Fruit fly (Drosophila melanogaster) whole organism, embryonic: ENCODE data around the gene wg.
A peak's percentile ranks its signal among the peaks of the same experiment; 100 is the strongest.

Experiments used
- Adf1 ChIP-seq: fragments of 200-800 bp; sonication (Bioruptor generic); IDR thresholded peaks from 2 replicates; pipeline ENCODE4 v1.3.6; 2022; ENCODE audit warnings: missing biosample characterization, missing genetic modification characterization
- Atf-2 ChIP-seq: fragments of 200-800 bp; sonication (Bioruptor generic); optimal IDR thresholded peaks from 2 replicates; lab custom pipeline; 2016; ENCODE audit warnings: missing biosample characterization, missing genetic modification characterization
- CG10209 ChIP-seq: fragments of 200-800 bp; sonication (Bioruptor generic); optimal IDR thresholded peaks from 3 replicates; lab custom pipeline; 2017; ENCODE audit warnings: missing biosample characterization, mild to moderate bottlenecking, missing genetic modification characterization, missing genetic modification reagents
- CG1024 ChIP-seq: fragments of 200-800 bp; sonication (Bioruptor generic); IDR thresholded peaks from 2 replicates; pipeline ENCODE4 v1.3.6; 2022; ENCODE audit warnings: missing biosample characterization, missing genetic modification characterization
- CG10366 ChIP-seq: fragments of 200-800 bp; sonication (Bioruptor generic); IDR thresholded peaks from 2 replicates; pipeline ENCODE4 v1.3.6; 2022; ENCODE audit warnings: missing biosample characterization, missing genetic modification characterization
- CG10565 ChIP-seq: fragments of 200-800 bp; sonication (Bioruptor generic); optimal IDR thresholded peaks from 3 replicates; lab custom pipeline; 2016; ENCODE audit warnings: missing biosample characterization, mild to moderate bottlenecking, missing genetic modification characterization
- CG11093 ChIP-seq: fragments of 200-800 bp; sonication (Bioruptor generic); IDR thresholded peaks from 3 replicates; pipeline ENCODE4 v1.3.6; 2022; ENCODE audit warnings: missing biosample characterization, missing genetic modification characterization
- CG11504 ChIP-seq: fragments of 200-800 bp; sonication (Bioruptor generic); optimal IDR thresholded peaks from 3 replicates; lab custom pipeline; 2019; ENCODE audit warnings: missing biosample characterization, mild to moderate bottlenecking, missing genetic modification characterization, moderate library complexity
- CG11560 ChIP-seq: fragments of 200-800 bp; sonication (Bioruptor generic); IDR thresholded peaks from 3 replicates; pipeline ENCODE4 v1.3.6; 2022; ENCODE audit warnings: missing biosample characterization, missing genetic modification characterization
- CG12071 ChIP-seq: fragments of 200-800 bp; sonication (Bioruptor generic); optimal IDR thresholded peaks from 3 replicates; lab custom pipeline; 2018; ENCODE audit warnings: missing biosample characterization, mild to moderate bottlenecking, missing genetic modification characterization
- CG12155 ChIP-seq: fragments of 200-800 bp; sonication (Bioruptor generic); optimal IDR thresholded peaks from 3 replicates; lab custom pipeline; 2016; ENCODE audit warnings: missing biosample characterization, missing genetic modification characterization
- CG12219 ChIP-seq: fragments of 200-800 bp; sonication (Bioruptor generic); optimal IDR thresholded peaks from 3 replicates; lab custom pipeline; 2018; ENCODE audit warnings: missing biosample characterization, mild to moderate bottlenecking, missing genetic modification characterization
- CG14965 ChIP-seq: fragments of 200-800 bp; sonication (Bioruptor generic); optimal IDR thresholded peaks from 2 replicates; lab custom pipeline; 2016; ENCODE audit warnings: missing biosample characterization, missing genetic modification characterization, borderline replicate concordance
- CG16779 ChIP-seq: fragments of 200-800 bp; sonication (Bioruptor generic); IDR thresholded peaks from 2 replicates; pipeline ENCODE4 v1.3.6; 2022; ENCODE audit warnings: missing biosample characterization, missing genetic modification characterization
- CG3163 ChIP-seq: fragments of 200-800 bp; sonication (Bioruptor generic); optimal IDR thresholded peaks from 3 replicates; lab custom pipeline; 2016; ENCODE audit warnings: missing biosample characterization, missing genetic modification characterization
- CG32772 ChIP-seq: fragments of 200-800 bp; sonication (Bioruptor generic); IDR thresholded peaks from 2 replicates; pipeline ENCODE4 v1.3.6; 2022; ENCODE audit warnings: missing biosample characterization, missing genetic modification characterization
- CG4328 ChIP-seq: fragments of 200-800 bp; sonication (Bioruptor generic); optimal IDR thresholded peaks from 3 replicates; lab custom pipeline; 2017; ENCODE audit warnings: missing biosample characterization, missing genetic modification reagents, missing genetic modification characterization
- CG5953 ChIP-seq: fragments of 200-800 bp; sonication (Bioruptor generic); IDR thresholded peaks from 2 replicates; pipeline ENCODE4 v1.3.6; 2022; ENCODE audit warnings: missing biosample characterization, missing genetic modification characterization
- CG7357 ChIP-seq: fragments of 200-800 bp; sonication (Bioruptor generic); IDR thresholded peaks from 3 replicates; pipeline ENCODE4 v1.3.6; 2022; ENCODE audit warnings: missing biosample characterization, missing genetic modification characterization
- CG8765 ChIP-seq: fragments of 200-800 bp; sonication (Bioruptor generic); IDR thresholded peaks from 2 replicates; pipeline ENCODE4 v1.3.6; 2022; ENCODE audit warnings: missing biosample characterization, missing genetic modification characterization
- Dbx ChIP-seq: fragments of 200-800 bp; sonication (Bioruptor generic); IDR thresholded peaks from 3 replicates; pipeline ENCODE4 v1.3.6; 2022; ENCODE audit warnings: missing biosample characterization, missing genetic modification characterization
- Doc3 ChIP-seq: fragments of 200-800 bp; sonication (Bioruptor generic); IDR thresholded peaks from 3 replicates; pipeline ENCODE4 v1.3.6; 2022; ENCODE audit warnings: missing biosample characterization, missing genetic modification characterization; ENCODE audit not compliant: partially characterized antibody
- Dref ChIP-seq: fragments of 200-800 bp; sonication (Bioruptor generic); IDR thresholded peaks from 2 replicates; pipeline ENCODE4 v1.3.6; 2022; ENCODE audit warnings: missing biosample characterization, missing genetic modification characterization
- Gug ChIP-seq: fragments of 200-800 bp; sonication (Bioruptor generic); IDR thresholded peaks from 4 replicates; pipeline ENCODE4 v1.3.6; 2022; ENCODE audit warnings: missing biosample characterization, missing genetic modification characterization
- HLH54F ChIP-seq: fragments of 200-800 bp; sonication (Bioruptor generic); optimal IDR thresholded peaks from 3 replicates; lab custom pipeline; 2016; ENCODE audit warnings: missing biosample characterization, missing genetic modification characterization
- Hmx ChIP-seq: fragments of 200-800 bp; sonication (Bioruptor generic); optimal IDR thresholded peaks from 2 replicates; lab custom pipeline; 2016; ENCODE audit warnings: missing biosample characterization, missing genetic modification characterization
- MBD-R2 ChIP-seq: fragments of 200-800 bp; sonication (Bioruptor generic); IDR thresholded peaks from 2 replicates; pipeline ENCODE4 v1.3.6; 2022; ENCODE audit warnings: missing biosample characterization, missing genetic modification characterization
- Meics ChIP-seq: fragments of 200-800 bp; sonication (Bioruptor generic); optimal IDR thresholded peaks from 2 replicates; lab custom pipeline; 2017; ENCODE audit warnings: missing biosample characterization, mild to moderate bottlenecking, missing genetic modification characterization
- Sox102F ChIP-seq: fragments of 200-800 bp; sonication (Bioruptor generic); optimal IDR thresholded peaks from 2 replicates; lab custom pipeline; 2018; ENCODE audit warnings: missing biosample characterization, mild to moderate bottlenecking, missing genetic modification characterization, moderate library complexity
- Ssrp ChIP-seq: fragments of 200-800 bp; sonication (Bioruptor generic); optimal IDR thresholded peaks from 2 replicates; lab custom pipeline; 2018; ENCODE audit warnings: missing biosample characterization, mild to moderate bottlenecking, missing genetic modification characterization, moderate library complexity
- Trl ChIP-seq, 3 experiments: fragments of >200 bp in 2 of 3; fragments of 200-800 bp in 1 of 3; sonication (Bioruptor generic) in 1 of 3; optimal IDR thresholded peaks; 2 replicates in 1 of 3; 3 replicates in 2 of 3; lab custom pipeline; 2016 to 2017; ENCODE audit warnings: missing biosample characterization in 1 of 3, missing genetic modification characterization in 1 of 3
- aop ChIP-seq: fragments of 200-800 bp; sonication (Bioruptor generic); IDR thresholded peaks from 2 replicates; pipeline ENCODE4 v1.3.6; 2022; ENCODE audit warnings: missing biosample characterization, missing genetic modification characterization
- ash1 ChIP-seq: fragments of 200-800 bp; sonication (Bioruptor generic); optimal IDR thresholded peaks from 2 replicates; lab custom pipeline; 2018; ENCODE audit warnings: missing biosample characterization, mild to moderate bottlenecking, missing genetic modification characterization
- az2 ChIP-seq: fragments of 200-800 bp; sonication (Bioruptor generic); optimal IDR thresholded peaks from 3 replicates; lab custom pipeline; 2016; ENCODE audit warnings: missing biosample characterization, missing genetic modification characterization
- chinmo ChIP-seq: fragments of 200-800 bp; sonication (Bioruptor generic); IDR thresholded peaks from 4 replicates; pipeline ENCODE4 v1.3.6; 2022; ENCODE audit warnings: missing biosample characterization, missing genetic modification characterization; ENCODE audit not compliant: partially characterized antibody
- chn ChIP-seq: fragments of 200-800 bp; sonication (Bioruptor generic); optimal IDR thresholded peaks from 2 replicates; lab custom pipeline; 2016; ENCODE audit warnings: missing biosample characterization, missing genetic modification characterization
- croc ChIP-seq: fragments of 200-800 bp; sonication (Bioruptor generic); conservative IDR thresholded peaks from 3 replicates; pipeline ENCODE4 v1.3.6; 2022; ENCODE audit warnings: missing biosample characterization, missing genetic modification characterization
- dati ChIP-seq: fragments of 200-800 bp; sonication (Bioruptor generic); IDR thresholded peaks from 2 replicates; pipeline ENCODE4 v1.3.6; 2022; ENCODE audit warnings: missing biosample characterization, missing genetic modification characterization
- en ChIP-seq: fragments of 200-800 bp; sonication (Bioruptor generic); optimal IDR thresholded peaks from 2 replicates; lab custom pipeline; 2016; ENCODE audit warnings: missing biosample characterization, missing genetic modification characterization
- eyg ChIP-seq: fragments of 200-800 bp; sonication (Bioruptor generic); optimal IDR thresholded peaks from 3 replicates; lab custom pipeline; 2016; ENCODE audit warnings: missing biosample characterization, missing genetic modification characterization
- ind ChIP-seq: fragments of 200-800 bp; sonication (Bioruptor generic); optimal IDR thresholded peaks from 3 replicates; lab custom pipeline; 2016; ENCODE audit warnings: missing biosample characterization, missing genetic modification characterization
- nau ChIP-seq: fragments of 200-800 bp; sonication (Bioruptor generic); optimal IDR thresholded peaks from 3 replicates; lab custom pipeline; 2017; ENCODE audit warnings: missing biosample characterization, mild to moderate bottlenecking, missing genetic modification characterization, missing genetic modification reagents
- nom ChIP-seq: fragments of 200-800 bp; sonication (Bioruptor generic); optimal IDR thresholded peaks from 2 replicates; lab custom pipeline; 2017; ENCODE audit warnings: missing biosample characterization, missing genetic modification characterization, mild to moderate bottlenecking, moderate library complexity, missing genetic modification reagents
- org-1 ChIP-seq: fragments of 200-800 bp; sonication (Bioruptor generic); optimal IDR thresholded peaks from 2 replicates; lab custom pipeline; 2017; ENCODE audit warnings: missing biosample characterization, missing genetic modification characterization
- pb ChIP-seq: fragments of 200-800 bp; sonication (Bioruptor generic); optimal IDR thresholded peaks from 3 replicates; lab custom pipeline; 2016; ENCODE audit warnings: missing biosample characterization, missing genetic modification characterization
- salm ChIP-seq: fragments of 200-800 bp; sonication (Bioruptor generic); optimal IDR thresholded peaks from 2 replicates; lab custom pipeline; 2018; ENCODE audit warnings: missing biosample characterization, mild to moderate bottlenecking, missing genetic modification characterization
- shn ChIP-seq: fragments of 200-800 bp; sonication (Bioruptor generic); optimal IDR thresholded peaks from 3 replicates; lab custom pipeline; 2016; ENCODE audit warnings: missing biosample characterization, missing genetic modification characterization
- usp ChIP-seq: fragments of >200 bp; optimal IDR thresholded peaks from 2 replicates; lab custom pipeline; 2017; ENCODE audit warnings: missing biosample characterization, missing genetic modification characterization
- vfl ChIP-seq: fragments of 200-800 bp; sonication (Bioruptor generic); optimal IDR thresholded peaks from 2 replicates; lab custom pipeline; 2016; ENCODE audit warnings: missing biosample characterization, missing genetic modification characterization
- vvl ChIP-seq: fragments of 200-800 bp; sonication (Bioruptor generic); IDR thresholded peaks from 2 replicates; pipeline ENCODE4 v1.3.6; 2022; ENCODE audit warnings: missing biosample characterization, missing genetic modification characterization

wg gene

dm6 chr2L:7293475-7294332, 13.3 kb upstream of the wg start (continued):
- no peak for TF ChIP-seq eyg (GFP tag; lab: Kevin White, UChicago)
- TF ChIP-seq CG12155 (GFP tag; lab: Kevin White, UChicago): no peak
- no peak for TF ChIP-seq aop (GFP tag; lab: Robert Waterston, UW)
- TF ChIP-seq Trl (optimal IDR thresholded peaks at IDR 0.05; lab: Kevin White, UChicago): no peak
- no peak for TF ChIP-seq Trl (GFP tag; optimal IDR thresholded peaks at IDR 0.05; lab: Kevin White, UChicago)
- no peak for TF ChIP-seq CG5953 (GFP tag; lab: Robert Waterston, UW)
- TF ChIP-seq CG10209 (GFP tag; lab: Kevin White, UChicago): peak; percentile 44
- TF ChIP-seq CG12071 (GFP tag; lab: Kevin White, UChicago): no peak
- no peak for TF ChIP-seq Doc3 (GFP tag; lab: Robert Waterston, UW)
- TF ChIP-seq Ssrp (tag; lab: Kevin White, UChicago): peak; percentile 50
- TF ChIP-seq az2 (GFP tag; lab: Kevin White, UChicago): peak; percentile 41
- TF ChIP-seq CG11560 (tag; lab: Robert Waterston, UW): no peak
- TF ChIP-seq dati: no peak
- TF ChIP-seq CG11504 (tag; lab: Kevin White, UChicago): peak; percentile 59
- no peak for TF ChIP-seq org-1 (GFP tag; lab: Kevin White, UChicago)
- no peak for TF ChIP-seq Dbx (GFP tag; lab: Robert Waterston, UW)
- 0 out of 3 replicates have a peak, but pooled peaks have one; percentile 39 for TF ChIP-seq CG7357 (GFP tag; lab: Robert Waterston, UW)
- no peak for TF ChIP-seq Meics (GFP tag; lab: Kevin White, UChicago)
- no peak for TF ChIP-seq Adf1 (GFP tag; lab: Robert Waterston, UW)
- TF ChIP-seq shn: peak; percentile 17
- no peak for TF ChIP-seq CG3163 (GFP tag; lab: Kevin White, UChicago)
- no peak for TF ChIP-seq MBD-R2 (GFP tag; lab: Robert Waterston, UW)
- peak; percentile 20 for TF ChIP-seq chn
- no peak for TF ChIP-seq vvl
- TF ChIP-seq CG8765 (GFP tag; lab: Robert Waterston, UW): peak; percentile 17; the same call in 1 of the 2 replicates
- no peak for TF ChIP-seq vfl (GFP tag; lab: Kevin White, UChicago)
- TF ChIP-seq Gug (GFP tag; lab: Robert Waterston, UW): no peak; the same call in 3 of the 4 replicates
- TF ChIP-seq CG14965 (GFP tag; lab: Kevin White, UChicago): no peak
- no peak for TF ChIP-seq CG32772 (GFP tag; lab: Robert Waterston, UW)
- no peak for TF ChIP-seq pb
- peak; percentile 13 for TF ChIP-seq CG12219 (GFP tag; lab: Kevin White, UChicago)
- TF ChIP-seq Hmx (GFP tag; lab: Kevin White, UChicago): no peak
- no peak for TF ChIP-seq HLH54F (GFP tag; lab: Kevin White, UChicago)
- peak; percentile 67 for TF ChIP-seq croc (GFP tag; lab: Robert Waterston, UW)
- TF ChIP-seq usp: no peak
- no peak for TF ChIP-seq en
- TF ChIP-seq nom (GFP tag; lab: Kevin White, UChicago): no peak
- no peak for TF ChIP-seq ash1 (GFP tag; lab: Kevin White, UChicago)
- no peak for TF ChIP-seq CG10366 (GFP tag; lab: Robert Waterston, UW)
- no peak for TF ChIP-seq salm (tag; lab: Kevin White, UChicago)
- no peak for TF ChIP-seq Dref (GFP tag; lab: Robert Waterston, UW)
- no peak for TF ChIP-seq chinmo (GFP tag; lab: Robert Waterston, UW)
- TF ChIP-seq Sox102F (GFP tag; lab: Kevin White, UChicago): peak; percentile 32
- TF ChIP-seq CG11093 (GFP tag; lab: Robert Waterston, UW): peak; percentile 49; the same call in 1 of the 3 replicates
- TF ChIP-seq CG1024 (GFP tag; lab: Robert Waterston, UW): no peak
- TF ChIP-seq CG4328: no peak
- no peak for TF ChIP-seq ind (GFP tag; lab: Kevin White, UChicago)
- no peak for TF ChIP-seq CG10565 (GFP tag; lab: Kevin White, UChicago)
- TF ChIP-seq Atf-2: peak; percentile 21
- no peak for TF ChIP-seq nau (GFP tag; lab: Kevin White, UChicago)
- TF ChIP-seq CG16779 (GFP tag; lab: Robert Waterston, UW): no peak
